Fruit fly (Drosophila melanogaster) whole organism, embryonic: ENCODE results near the gene CG42538.

Source experiments
- Atf6 ChIP-seq: fragments of 200-800 bp; sonication (Bioruptor generic); IDR thresholded peaks from 2 replicates; pipeline ENCODE4 v1.3.6; 2022; ENCODE audit warnings: missing biosample characterization, missing genetic modification characterization
- CG10431 ChIP-seq: fragments of 200-800 bp; sonication (Bioruptor generic); optimal IDR thresholded peaks from 3 replicates; lab custom pipeline; 2018; ENCODE audit warnings: missing biosample characterization, mild to moderate bottlenecking, missing genetic modification characterization
- CG1233 ChIP-seq: fragments of 200-800 bp; sonication (Bioruptor generic); optimal IDR thresholded peaks from 4 replicates; lab custom pipeline; 2018; ENCODE audit warnings: missing biosample characterization, mild to moderate bottlenecking, missing genetic modification characterization
- CG14050 ChIP-seq: fragments of 200-800 bp; sonication (Bioruptor generic); IDR thresholded peaks from 3 replicates; pipeline ENCODE4 v1.3.6; 2022; ENCODE audit warnings: missing biosample characterization, missing genetic modification characterization
- CG14860 ChIP-seq: fragments of 200-800 bp; sonication (Bioruptor generic); IDR thresholded peaks from 3 replicates; pipeline ENCODE4 v1.3.6; 2022; ENCODE audit warnings: missing biosample characterization, missing genetic modification characterization; ENCODE audit not compliant: partially characterized antibody
- CG17186 ChIP-seq: fragments of 200-800 bp; sonication (Bioruptor generic); optimal IDR thresholded peaks from 3 replicates; lab custom pipeline; 2017; ENCODE audit warnings: missing biosample characterization, missing genetic modification reagents, missing genetic modification characterization
- CG17359 ChIP-seq: fragments of 200-800 bp; sonication (Bioruptor generic); optimal IDR thresholded peaks from 3 replicates; lab custom pipeline; 2018; ENCODE audit warnings: missing biosample characterization, mild to moderate bottlenecking, missing genetic modification characterization, moderate library complexity
- CG17568 ChIP-seq: fragments of 200-800 bp; sonication (Bioruptor generic); optimal IDR thresholded peaks from 2 replicates; lab custom pipeline; 2018; ENCODE audit warnings: missing biosample characterization, mild to moderate bottlenecking, missing genetic modification characterization, moderate library complexity
- CG2202 ChIP-seq: fragments of 200-800 bp; sonication (Bioruptor generic); optimal IDR thresholded peaks from 2 replicates; lab custom pipeline; 2018; ENCODE audit warnings: missing biosample characterization, mild to moderate bottlenecking, missing genetic modification characterization
- CG32532 ChIP-seq: fragments of 200-800 bp; sonication (Bioruptor generic); IDR thresholded peaks from 2 replicates; pipeline ENCODE4 v1.3.6; 2022; ENCODE audit warnings: missing biosample characterization, missing genetic modification characterization
- CG34376 ChIP-seq: fragments of 200-800 bp; sonication (Bioruptor generic); optimal IDR thresholded peaks from 2 replicates; lab custom pipeline; 2018; ENCODE audit warnings: missing biosample characterization, mild to moderate bottlenecking, missing genetic modification characterization
- CG3847 ChIP-seq: fragments of 200-800 bp; sonication (Bioruptor generic); IDR thresholded peaks from 2 replicates; pipeline ENCODE4 v1.3.6; 2022; ENCODE audit warnings: missing biosample characterization, missing genetic modification characterization
- CG4328 ChIP-seq: fragments of 200-800 bp; sonication (Bioruptor generic); optimal IDR thresholded peaks from 3 replicates; lab custom pipeline; 2017; ENCODE audit warnings: missing biosample characterization, missing genetic modification reagents, missing genetic modification characterization
- CG43689 ChIP-seq: fragments of 200-800 bp; sonication (Bioruptor generic); IDR thresholded peaks from 2 replicates; pipeline ENCODE4 v1.3.6; 2022; ENCODE audit warnings: missing biosample characterization, missing genetic modification characterization
- CG7271 ChIP-seq: fragments of 200-800 bp; sonication (Bioruptor generic); optimal IDR thresholded peaks from 2 replicates; lab custom pipeline; 2018; ENCODE audit warnings: missing biosample characterization, mild to moderate bottlenecking, missing genetic modification characterization, moderate library complexity
- CG7745 ChIP-seq: fragments of 200-800 bp; sonication (Bioruptor generic); optimal IDR thresholded peaks from 2 replicates; lab custom pipeline; 2018; ENCODE audit warnings: missing biosample characterization, mild to moderate bottlenecking, missing genetic modification characterization, moderate library complexity
- CG8281 ChIP-seq: fragments of 200-800 bp; sonication (Bioruptor generic); optimal IDR thresholded peaks from 2 replicates; lab custom pipeline; 2018; ENCODE audit warnings: missing biosample characterization, mild to moderate bottlenecking, missing genetic modification characterization, moderate library complexity
- CG9215 ChIP-seq: fragments of 200-800 bp; sonication (Bioruptor generic); IDR thresholded peaks from 2 replicates; pipeline ENCODE4 v1.3.6; 2022; ENCODE audit warnings: missing biosample characterization, missing genetic modification characterization
- CG9876 ChIP-seq: fragments of 200-800 bp; sonication (Bioruptor generic); optimal IDR thresholded peaks from 2 replicates; lab custom pipeline; 2016; ENCODE audit warnings: missing biosample characterization, missing genetic modification characterization
- CoRest ChIP-seq: fragments of 200-800 bp; sonication (Bioruptor generic); optimal IDR thresholded peaks from 3 replicates; lab custom pipeline; 2018; ENCODE audit warnings: missing biosample characterization, mild to moderate bottlenecking, missing genetic modification characterization, moderate library complexity
- Dll ChIP-seq: fragments of 200-800 bp; sonication (Bioruptor generic); IDR thresholded peaks from 4 replicates; pipeline ENCODE4 v1.3.6; 2022; ENCODE audit warnings: missing biosample characterization, missing genetic modification characterization; ENCODE audit not compliant: partially characterized antibody
- Doc3 ChIP-seq: fragments of 200-800 bp; sonication (Bioruptor generic); IDR thresholded peaks from 3 replicates; pipeline ENCODE4 v1.3.6; 2022; ENCODE audit warnings: missing biosample characterization, missing genetic modification characterization; ENCODE audit not compliant: partially characterized antibody
- Eip74EF ChIP-seq, 2 experiments: fragments of 200-800 bp in 1 of 2; fragments of >200 bp in 1 of 2; sonication (Bioruptor generic) in 1 of 2; optimal IDR thresholded peaks; 2 replicates each; lab custom pipeline; 2017 to 2019; ENCODE audit warnings: missing biosample characterization in 2 of 2, missing genetic modification characterization in 2 of 2, mild to moderate bottlenecking in 1 of 2, moderate library complexity in 1 of 2
- GATAe ChIP-seq: fragments of 200-800 bp; sonication (Bioruptor generic); conservative IDR thresholded peaks from 2 replicates; pipeline ENCODE4 v1.3.6; 2022; ENCODE audit warnings: missing biosample characterization, missing genetic modification characterization
- Hmr ChIP-seq: fragments of 200-800 bp; sonication (Bioruptor generic); optimal IDR thresholded peaks from 3 replicates; lab custom pipeline; 2017; ENCODE audit warnings: mild to moderate bottlenecking, missing biosample characterization, missing genetic modification reagents, missing genetic modification characterization
- Med ChIP-seq: fragments of 200-800 bp; sonication (Bioruptor generic); peaks from one replicate; lab custom pipeline; 2016; ENCODE audit warnings: missing biosample characterization, missing genetic modification characterization, mild to moderate bottlenecking, inconsistent platforms, moderate library complexity
- Pdp1 ChIP-seq, 2 experiments: fragments of 200-800 bp; sonication (Bioruptor generic); optimal IDR thresholded peaks; 3 replicates each; lab custom pipeline; 2016; ENCODE audit warnings: missing biosample characterization in 2 of 2, missing genetic modification characterization in 2 of 2, mild to moderate bottlenecking in 1 of 2, moderate library complexity in 1 of 2
- Rfx ChIP-seq: fragments of 200-800 bp; sonication (Bioruptor generic); IDR thresholded peaks from 2 replicates; pipeline ENCODE4 v1.3.6; 2022; ENCODE audit warnings: missing biosample characterization, missing genetic modification characterization
- Sox100B ChIP-seq: fragments of 200-800 bp; sonication (Bioruptor generic); optimal IDR thresholded peaks from 3 replicates; lab custom pipeline; 2018; ENCODE audit warnings: missing biosample characterization, mild to moderate bottlenecking, missing genetic modification characterization
- amos ChIP-seq: fragments of 200-800 bp; sonication (Bioruptor generic); IDR thresholded peaks from 2 replicates; pipeline ENCODE4 v1.3.6; 2022; ENCODE audit warnings: missing biosample characterization, missing genetic modification characterization; ENCODE audit not compliant: partially characterized antibody
- chm ChIP-seq: fragments of 200-800 bp; sonication (Bioruptor generic); IDR thresholded peaks from 2 replicates; pipeline ENCODE4 v1.3.6; 2022; ENCODE audit warnings: missing biosample characterization, missing genetic modification characterization
- chn ChIP-seq: fragments of 200-800 bp; sonication (Bioruptor generic); optimal IDR thresholded peaks from 2 replicates; lab custom pipeline; 2016; ENCODE audit warnings: missing biosample characterization, missing genetic modification characterization
- corto ChIP-seq: fragments of 200-800 bp; sonication (Bioruptor generic); optimal IDR thresholded peaks from 2 replicates; lab custom pipeline; 2016; ENCODE audit warnings: missing biosample characterization, mild to moderate bottlenecking, missing genetic modification characterization, moderate library complexity
- croc ChIP-seq: fragments of 200-800 bp; sonication (Bioruptor generic); conservative IDR thresholded peaks from 3 replicates; pipeline ENCODE4 v1.3.6; 2022; ENCODE audit warnings: missing biosample characterization, missing genetic modification characterization
- grau ChIP-seq: fragments of 200-800 bp; optimal IDR thresholded peaks from 3 replicates; lab custom pipeline; 2019; ENCODE audit warnings: missing biosample characterization, mild to moderate bottlenecking, missing genetic modification characterization, moderate library complexity
- her ChIP-seq: fragments of 200-800 bp; sonication (Bioruptor generic); optimal IDR thresholded peaks from 2 replicates; lab custom pipeline; 2016; ENCODE audit warnings: missing biosample characterization, missing genetic modification characterization
- hth ChIP-seq: fragments of >200 bp; optimal IDR thresholded peaks from 2 replicates; lab custom pipeline; 2017; ENCODE audit warnings: inconsistent platforms
- jigr1 ChIP-seq: fragments of 200-800 bp; sonication (Bioruptor generic); IDR thresholded peaks from 3 replicates; pipeline ENCODE4 v1.3.6; 2022; ENCODE audit warnings: missing biosample characterization, missing genetic modification characterization
- lmd ChIP-seq: fragments of 200-800 bp; sonication (Bioruptor generic); IDR thresholded peaks from 2 replicates; pipeline ENCODE4 v1.3.6; 2022; ENCODE audit warnings: missing biosample characterization, missing genetic modification characterization
- rib ChIP-seq: fragments of 200-800 bp; sonication (Bioruptor generic); IDR thresholded peaks from 2 replicates; pipeline ENCODE4 v1.3.6; 2022; ENCODE audit warnings: missing biosample characterization, missing genetic modification characterization
- run ChIP-seq: fragments of 200-800 bp; sonication (Bioruptor generic); optimal IDR thresholded peaks from 3 replicates; lab custom pipeline; 2018; ENCODE audit warnings: missing biosample characterization, mild to moderate bottlenecking, missing genetic modification characterization
- scrt ChIP-seq: fragments of 200-800 bp; sonication (Bioruptor generic); optimal IDR thresholded peaks from 2 replicates; lab custom pipeline; 2018; ENCODE audit warnings: missing biosample characterization, mild to moderate bottlenecking, missing genetic modification characterization, moderate library complexity
- sens ChIP-seq: fragments of 200-800 bp; sonication (Bioruptor generic); peaks from one replicate; lab custom pipeline; 2016; ENCODE audit warnings: missing biosample characterization, missing genetic modification characterization
- trem ChIP-seq: fragments of 200-800 bp; optimal IDR thresholded peaks from 3 replicates; lab custom pipeline; 2019; ENCODE audit warnings: missing biosample characterization, mild to moderate bottlenecking, missing genetic modification characterization, moderate library complexity
- unpg ChIP-seq: fragments of 200-800 bp; sonication (Bioruptor generic); optimal IDR thresholded peaks from 3 replicates; lab custom pipeline; 2018; ENCODE audit warnings: missing biosample characterization, mild to moderate bottlenecking, missing genetic modification characterization, moderate library complexity
- vfl ChIP-seq: fragments of 200-800 bp; sonication (Bioruptor generic); optimal IDR thresholded peaks from 2 replicates; lab custom pipeline; 2016; ENCODE audit warnings: missing biosample characterization, missing genetic modification characterization
- wdn ChIP-seq: fragments of 200-800 bp; sonication (Bioruptor generic); IDR thresholded peaks from 2 replicates; pipeline ENCODE4 v1.3.6; 2022; ENCODE audit warnings: missing biosample characterization, missing genetic modification characterization
- yki ChIP-seq: fragments of >200 bp; optimal IDR thresholded peaks from 3 replicates; lab custom pipeline; 2018
- zfh1 ChIP-seq: fragments of 200-800 bp; sonication (Bioruptor generic); IDR thresholded peaks from 3 replicates; pipeline ENCODE4 v1.3.6; 2022; ENCODE audit warnings: missing biosample characterization, missing genetic modification characterization

The CG42538 gene

dm6 chr3L:16049955-16050886 is 15.9 kb downstream of the CG42538 start (continued):
- TF ChIP-seq Rfx (GFP tag; lab: Robert Waterston, UW) (peak; percentile 43; the same call in 1 of the 2 replicates), jigr1 (GFP tag; lab: Robert Waterston, UW) (no peak), CG7271 (no peak), amos (GFP tag; lab: Robert Waterston, UW) (no peak), CG14050 (GFP tag; lab: Robert Waterston, UW) (no peak), croc (GFP tag; lab: Robert Waterston, UW) (no peak), CG7745 (tag; lab: Kevin White, UChicago) (peak; percentile 22), CG9876 (GFP tag; lab: Kevin White, UChicago) (no peak), CG1233 (peak; percentile 39), CG8281 (tag; lab: Kevin White, UChicago) (peak; percentile 8), CG3847 (no peak), CG4328 (GFP tag; lab: Kevin White, UChicago) (peak; percentile 66), Atf6 (GFP tag; lab: Robert Waterston, UW) (peak; percentile 70), hth (lab: Kevin White, UChicago) (no peak), trem (tag; lab: Kevin White, UChicago) (no peak), corto (GFP tag; lab: Kevin White, UChicago) (no peak), CG14860 (no peak), chn (peak; percentile 6), CG17359 (tag; lab: Kevin White, UChicago) (peak; percentile 35), zfh1 (no peak), Sox100B (peak; percentile 46), her (GFP tag; lab: Kevin White, UChicago) (no peak), grau (tag; lab: Kevin White, UChicago) (peak; percentile 9), CG2202 (tag; lab: Kevin White, UChicago) (no peak), lmd (GFP tag; lab: Robert Waterston, UW) (peak; percentile 12; the same call in 1 of the 2 replicates), Med (GFP tag; lab: Kevin White, UChicago) (peak; percentile 49), chm (GFP tag; lab: Robert Waterston, UW) (peak; percentile 81), wdn (GFP tag; lab: Robert Waterston, UW) (no peak), CoRest (tag; lab: Kevin White, UChicago) (peak; percentile 9), CG10431 (GFP tag; lab: Kevin White, UChicago) (peak; percentile 22), unpg (GFP tag; lab: Kevin White, UChicago) (peak; percentile 31), GATAe (peak; percentile 90), Dll (GFP tag; lab: Robert Waterston, UW) (no peak), CG9215 (no peak), scrt (GFP tag; lab: Kevin White, UChicago) (peak; percentile 49), CG17186 (GFP tag; lab: Kevin White, UChicago) (no peak), yki (lab: Kevin White, UChicago) (peak; percentile 51), CG43689 (no peak), sens (GFP tag; lab: Kevin White, UChicago) (peak; percentile 91), vfl (peak; percentile 30), Hmr (GFP tag; lab: Kevin White, UChicago) (peak; percentile 54), CG32532 (no peak), Pdp1 (GFP tag; optimal IDR thresholded peaks at IDR 0.05; lab: Kevin White, UChicago) (peak in 1 of 2 experiments; percentile 59), Doc3 (GFP tag; lab: Robert Waterston, UW) (no peak), run (peak; percentile 72), CG17568 (GFP tag; lab: Kevin White, UChicago) (peak; percentile 58), Eip74EF (GFP tag; optimal IDR thresholded peaks at IDR 0.05; lab: Kevin White, UChicago) (peak in 1 of 2 experiments; percentile 52), rib (peak; percentile 38; the same call in 1 of the 2 replicates), CG34376 (peak; percentile 95)
